Worm (Caenorhabditis elegans): Measurements from ENCODE around the gene dpf-4.

Gene dpf-4

DNA sequence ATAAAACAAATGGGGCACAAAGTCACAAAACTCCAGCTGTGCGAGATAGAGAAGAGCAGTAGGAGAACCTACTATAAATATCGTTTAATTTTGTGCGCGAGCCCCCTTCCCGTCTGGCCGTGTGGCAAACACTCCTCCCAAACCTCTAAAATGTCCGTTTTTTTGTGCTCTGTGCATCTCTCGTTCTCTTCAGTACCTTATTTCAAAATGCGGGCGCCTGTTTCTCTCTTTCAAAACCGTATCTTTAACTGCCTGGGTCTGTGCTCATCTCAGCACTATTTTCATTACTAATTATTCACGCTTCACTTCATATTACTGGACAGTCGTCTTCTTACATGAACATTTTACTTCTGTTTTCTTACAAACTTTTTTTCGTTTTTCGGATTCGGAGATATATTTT is 49.1 kb upstream of the dpf-4 start (continued):
- TF ChIP-seq daf-16 (GFP tag; optimal IDR thresholded peaks at IDR 0.05) (no peak), daf-16 (tag; optimal IDR thresholded peaks at IDR 0.05) (peak; percentile 21), nhr-102 (tag; optimal IDR thresholded peaks at IDR 0.05) (no peak), ceh-28 (tag; optimal IDR thresholded peaks at IDR 0.05) (no peak), nhr-28 (tag; optimal IDR thresholded peaks at IDR 0.05) (peak; percentile 24), nhr-6 (tag; optimal IDR thresholded peaks at IDR 0.05) (no peak), ces-1 (GFP tag; optimal IDR thresholded peaks at IDR 0.05) (no peak), php-3 (GFP tag; IDR thresholded peaks at IDR 0.05) (no peak), mxl-2 (GFP tag; conservative IDR thresholded peaks at IDR 0.05) (no peak)

DNA sequence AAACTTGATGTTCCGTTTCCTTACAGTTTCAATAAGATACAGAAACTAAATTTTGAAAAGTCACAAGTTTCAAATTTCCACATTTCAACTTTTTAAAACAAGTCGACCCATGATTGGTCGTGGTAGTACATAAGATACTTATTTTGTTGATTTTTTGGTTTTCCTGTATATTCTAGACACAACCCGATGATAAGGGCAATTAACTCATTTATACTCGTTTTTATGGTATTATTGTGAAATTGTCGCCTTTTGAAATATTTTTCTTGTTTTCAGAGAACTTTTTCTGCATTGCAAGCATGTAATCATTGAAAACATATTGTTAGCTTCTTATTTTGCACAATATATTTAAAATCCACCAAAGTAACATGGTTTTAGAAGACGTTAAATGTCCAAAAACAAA is 47.2 kb upstream of the dpf-4 start:
- TF ChIP-seq nhr-42 (GFP tag; IDR thresholded peaks at IDR 0.05) (no peak), F44E2.7 (GFP tag; IDR thresholded peaks at IDR 0.05) (no peak), cey-2 (tag; optimal IDR thresholded peaks at IDR 0.05; ENCODE audit: borderline replicate concordance, insufficient read depth) (no peak), daf-12 (tag; optimal IDR thresholded peaks at IDR 0.05) (no peak), T20F7.1 (GFP tag; optimal IDR thresholded peaks at IDR 0.05) (no peak), nhr-25 (tag; optimal IDR thresholded peaks at IDR 0.05; ENCODE audit: borderline replicate concordance, insufficient read depth) (no peak), T26A8.4 (GFP tag; IDR thresholded peaks at IDR 0.05) (no peak), duxl-1 (tag; optimal IDR thresholded peaks at IDR 0.05; ENCODE audit: poor library complexity) (no peak), vab-7 (GFP tag; IDR thresholded peaks at IDR 0.05) (no peak), ctbp-1 (GFP tag; IDR thresholded peaks at IDR 0.05) (no peak), unc-62 (GFP tag; optimal IDR thresholded peaks at IDR 0.05 in 1 of 2) (peak in 1 of 2 experiments; percentile 1), unc-62 (tag; optimal IDR thresholded peaks at IDR 0.05) (no peak), ceh-62 (tag; optimal IDR thresholded peaks at IDR 0.05) (no peak), daf-16 (GFP tag; optimal IDR thresholded peaks at IDR 0.05) (no peak), daf-16 (tag; optimal IDR thresholded peaks at IDR 0.05) (peak; percentile 63), lin-39 (tag; optimal IDR thresholded peaks at IDR 0.05) (no peak)

DNA sequence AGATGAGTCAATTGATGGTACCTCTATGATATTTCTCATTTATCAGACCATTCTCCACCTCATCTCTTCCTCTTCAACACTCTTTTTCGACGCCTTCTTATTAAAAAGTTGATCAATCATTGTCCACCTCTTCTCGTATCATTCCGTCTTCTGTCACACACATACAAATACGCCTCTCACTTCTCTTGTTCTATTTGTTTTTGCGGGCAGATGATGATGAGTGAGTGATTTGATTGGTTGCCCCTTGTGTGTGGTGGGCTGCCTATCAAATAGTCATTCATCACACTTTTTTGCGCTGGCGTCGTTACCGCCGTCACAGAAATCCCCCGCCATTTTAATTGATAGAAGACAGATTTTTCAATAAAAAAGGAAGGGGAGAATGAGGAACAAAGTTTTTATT is 46.4 kb upstream of the dpf-4 start:
- TF ChIP-seq nhr-76 (tag; optimal IDR thresholded peaks at IDR 0.05) (no peak), jun-1 (tag; optimal IDR thresholded peaks at IDR 0.05) (no peak), madf-5 (GFP tag; IDR thresholded peaks at IDR 0.05) (no peak), hlh-11 (tag; optimal IDR thresholded peaks at IDR 0.05) (peak; percentile 73), F10B5.3 (tag; optimal IDR thresholded peaks at IDR 0.05) (no peak), skn-1 (tag; optimal IDR thresholded peaks at IDR 0.05) (no peak), nhr-102 (tag; optimal IDR thresholded peaks at IDR 0.05) (no peak), mxl-3 (GFP tag; optimal IDR thresholded peaks at IDR 0.05) (peak; percentile 63), nhr-25 (tag; optimal IDR thresholded peaks at IDR 0.05; ENCODE audit: borderline replicate concordance, insufficient read depth) (no peak), lin-39 (tag; optimal IDR thresholded peaks at IDR 0.05) (no peak), mes-2 (tag; optimal IDR thresholded peaks at IDR 0.05; ENCODE audit: poor library complexity, severe bottlenecking) (no peak), hmg-1.1 (GFP tag; IDR thresholded peaks at IDR 0.05) (no peak), ceh-62 (tag; optimal IDR thresholded peaks at IDR 0.05) (no peak), php-3 (GFP tag; IDR thresholded peaks at IDR 0.05) (no peak), pha-4 (GFP tag; IDR thresholded peaks at IDR 0.05) (no peak), pha-4 (tag; optimal IDR thresholded peaks at IDR 0.05) (no peak), lsy-2 (tag; optimal IDR thresholded peaks at IDR 0.05) (no peak), gei-8 (GFP tag; optimal IDR thresholded peaks at IDR 0.05) (no peak), daf-19 (GFP tag; conservative IDR thresholded peaks at IDR 0.05) (no peak), egl-43 (GFP tag; IDR thresholded peaks at IDR 0.05) (no peak), saeg-2 (GFP tag; IDR thresholded peaks at IDR 0.05) (no peak), dmd-8 (GFP tag; IDR thresholded peaks at IDR 0.05) (no peak), nhr-42 (GFP tag; IDR thresholded peaks at IDR 0.05) (no peak), fos-1 (tag; optimal IDR thresholded peaks at IDR 0.05) (no peak), nhr-41 (GFP tag; IDR thresholded peaks at IDR 0.05) (no peak), unc-130 (GFP tag; optimal IDR thresholded peaks at IDR 0.05) (no peak), aha-1 (tag) (peak; percentile 9), Y105C5A.15 (GFP tag; IDR thresholded peaks at IDR 0.05) (no peak), tra-1 (GFP tag; IDR thresholded peaks at IDR 0.05) (no peak), dmd-9 (GFP tag; IDR thresholded peaks at IDR 0.05) (no peak), hif-1 (tag; optimal IDR thresholded peaks at IDR 0.05) (no peak), ztf-7 (tag; optimal IDR thresholded peaks at IDR 0.05) (no peak)

Data from whole organism, L4 larva.